Worm (Caenorhabditis elegans) whole organism, late embryonic: ENCODE results near the gene fbxa-201.

Experiments used
- C08G9.2 ChIP-seq: sonication (generic microtip); optimal IDR thresholded peaks from 2 replicates; lab custom pipeline; 2016; ENCODE audit warnings: mild to moderate bottlenecking, missing genetic modification characterization, moderate library complexity, missing compliant biosample characterization
- F13H6.1 ChIP-seq: sonication (generic microtip); optimal IDR thresholded peaks from 2 replicates; lab custom pipeline; 2016; ENCODE audit warnings: missing genetic modification characterization, missing compliant biosample characterization
- Y22D7AL.16 ChIP-seq: sonication (generic microtip); optimal IDR thresholded peaks from 2 replicates; lab custom pipeline; 2016; ENCODE audit warnings: missing genetic modification characterization, missing compliant biosample characterization
- ceh-45 ChIP-seq: fragments of 200-800 bp; sonication (Bioruptor generic); IDR thresholded peaks from 2 replicates; pipeline ENCODE4 v1.3.6; 2022; ENCODE audit warnings: missing genetic modification reagents, missing genetic modification characterization, missing compliant biosample characterization
- hlh-8 ChIP-seq: sonication (generic microtip); optimal IDR thresholded peaks from 2 replicates; lab custom pipeline; 2016; ENCODE audit warnings: missing genotype, missing genetic modification characterization, missing compliant biosample characterization
- nfya-1 ChIP-seq: sonication (generic microtip); optimal IDR thresholded peaks from 2 replicates; lab custom pipeline; 2017; ENCODE audit warnings: missing genetic modification characterization, mild to moderate bottlenecking, missing compliant biosample characterization, antibody characterized with exemption, moderate library complexity
- nhr-11 ChIP-seq: fragments of 150-350 bp; optimal IDR thresholded peaks from 2 replicates; lab custom pipeline; 2014; ENCODE audit warnings: missing biosample characterization, missing genetic modification characterization
- pha-4 ChIP-seq: fragments of 150-350 bp; optimal IDR thresholded peaks from 2 replicates; lab custom pipeline; 2018; ENCODE audit warnings: missing biosample characterization, missing genetic modification reagents, missing genetic modification characterization
- unc-55 ChIP-seq: sonication (generic microtip); optimal IDR thresholded peaks from 2 replicates; lab custom pipeline; 2017; ENCODE audit warnings: missing biosample characterization, missing genetic modification reagents, missing genetic modification characterization

DNA sequence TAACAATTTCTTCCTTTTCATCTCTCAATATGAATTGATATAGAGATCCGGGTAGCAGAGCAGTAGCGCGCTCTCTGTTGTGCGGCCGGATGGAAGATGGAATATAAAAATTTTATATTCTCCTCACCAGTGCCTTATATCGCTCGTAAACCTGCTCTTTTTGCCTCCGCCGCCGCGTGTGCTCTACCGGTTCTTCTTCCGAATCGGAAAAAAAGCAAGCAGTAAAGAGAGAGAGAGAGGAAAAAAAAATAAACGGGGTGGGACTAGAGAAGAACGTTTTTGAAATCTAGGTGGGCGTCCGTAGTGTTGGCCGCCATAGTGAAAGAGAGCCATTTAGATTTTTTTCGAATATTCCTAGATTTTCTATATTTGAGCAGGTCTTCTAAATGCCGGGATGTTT lies 37.2 kb upstream of the fbxa-201 start, which contains the start of gene glb-25:
- TF ChIP-seq C08G9.2 (tag; lab: Kevin White, UChicago) (no peak), pha-4 (no peak), ceh-45 (no peak), hlh-8 (tag; lab: Kevin White, UChicago) (no peak), F13H6.1 (tag; lab: Kevin White, UChicago) (no peak), nhr-11 (tag; lab: Kevin White, UChicago) (no peak), Y22D7AL.16 (tag; lab: Kevin White, UChicago) (no peak), nfya-1 (tag; lab: Kevin White, UChicago) (no peak), unc-55 (no peak)
